Worm (Caenorhabditis elegans) whole organism, L4/young adult: Measurements from ENCODE around the gene srxa-1.

ENCODE experiments used
- W03F9.2 ChIP-seq: fragments of 150-350 bp; optimal IDR thresholded peaks from 2 replicates; lab custom pipeline; 2014; ENCODE audit warnings: missing biosample characterization, missing genetic modification characterization
- dao-5 ChIP-seq: sonication (generic microtip); optimal IDR thresholded peaks from 2 replicates; lab custom pipeline; 2016; ENCODE audit warnings: missing genotype, missing genetic modification characterization, moderate library complexity, missing compliant biosample characterization

ce11 chrV:20691585-20691984 lies 40.3 kb upstream of the srxa-1 start, which contains the start of gene F53F8.4:
- TF ChIP-seq dao-5 (tag; lab: Kevin White, UChicago) (no peak), W03F9.2 (tag; lab: Kevin White, UChicago) (no peak)
